Worm (Caenorhabditis elegans) whole organism, young adult: ENCODE data around the gene Y47D7A.19.

ENCODE experiments used
- B0019.2 ChIP-seq: fragments of 200-800 bp; sonication (Bioruptor generic); conservative IDR thresholded peaks from 2 replicates; pipeline ENCODE4 v1.3.6; 2022; ENCODE audit warnings: missing genetic modification reagents, missing genetic modification characterization, missing compliant biosample characterization
- B0336.3 ChIP-seq: fragments of 200-800 bp; sonication (Bioruptor generic); IDR thresholded peaks from 2 replicates; pipeline ENCODE4 v1.3.6; 2022; ENCODE audit warnings: missing genetic modification characterization, missing compliant biosample characterization
- F23B12.7 ChIP-seq: sonication (generic microtip); optimal IDR thresholded peaks from 2 replicates; lab custom pipeline; 2017; ENCODE audit warnings: missing genetic modification characterization, mild to moderate bottlenecking, missing compliant biosample characterization, antibody characterized with exemption, moderate library complexity; ENCODE audit not compliant: insufficient read depth
- K12H6.12 ChIP-seq: fragments of 200-800 bp; sonication (Bioruptor generic); optimal IDR thresholded peaks from 2 replicates; lab custom pipeline; 2018; ENCODE audit warnings: mild to moderate bottlenecking, missing genetic modification characterization, missing compliant biosample characterization
- Y53F4B.3 ChIP-seq: fragments of 200-800 bp; sonication (Bioruptor generic); IDR thresholded peaks from 2 replicates; pipeline ENCODE4 v1.3.6; 2022; ENCODE audit warnings: missing genetic modification reagents, missing genetic modification characterization, missing compliant biosample characterization
- Y79H2A.3 ChIP-seq: fragments of 200-800 bp; sonication (Bioruptor generic); conservative IDR thresholded peaks from 2 replicates; pipeline ENCODE4 v1.3.6; 2022; ENCODE audit warnings: missing genetic modification reagents, missing genetic modification characterization, missing compliant biosample characterization
- ZK185.1 ChIP-seq: sonication (generic microtip); optimal IDR thresholded peaks from 2 replicates; lab custom pipeline; 2016; ENCODE audit warnings: mild to moderate bottlenecking, missing genetic modification characterization, missing compliant biosample characterization; ENCODE audit not compliant: poor library complexity, severe bottlenecking
- akir-1 ChIP-seq: fragments of 200-800 bp; sonication (Bioruptor generic); optimal IDR thresholded peaks from 2 replicates; lab custom pipeline; 2018; ENCODE audit warnings: mild to moderate bottlenecking, missing genetic modification characterization, moderate library complexity, missing compliant biosample characterization
- aptf-2 ChIP-seq: fragments of 200-800 bp; sonication (Bioruptor generic); conservative IDR thresholded peaks from 2 replicates; pipeline ENCODE4 v1.3.6; 2022; ENCODE audit warnings: missing genetic modification reagents, missing genetic modification characterization, missing compliant biosample characterization
- attf-3 ChIP-seq: fragments of 200-800 bp; sonication (Bioruptor generic); conservative IDR thresholded peaks from 2 replicates; pipeline ENCODE4 v1.3.6; 2022; ENCODE audit warnings: missing genetic modification reagents, missing genetic modification characterization, missing compliant biosample characterization
- bed-2 ChIP-seq: fragments of 200-800 bp; sonication (Bioruptor generic); IDR thresholded peaks from 2 replicates; pipeline ENCODE4 v1.3.6; 2022; ENCODE audit warnings: missing genetic modification reagents, missing genetic modification characterization, missing compliant biosample characterization
- ceh-40 ChIP-seq: fragments of 200-800 bp; sonication (Bioruptor generic); IDR thresholded peaks from 2 replicates; pipeline ENCODE4 v1.3.6; 2022; ENCODE audit warnings: missing genetic modification characterization, missing compliant biosample characterization
- chd-7 ChIP-seq: sonication (generic microtip); optimal IDR thresholded peaks from 2 replicates; lab custom pipeline; 2016; ENCODE audit warnings: mild to moderate bottlenecking, missing genetic modification characterization, moderate library complexity, missing compliant biosample characterization
- die-1 ChIP-seq: sonication (generic microtip); optimal IDR thresholded peaks from 2 replicates; lab custom pipeline; 2016; ENCODE audit warnings: missing genotype, mild to moderate bottlenecking, missing genetic modification characterization, missing compliant biosample characterization
- dpff-1 ChIP-seq: sonication (generic microtip); optimal IDR thresholded peaks from 2 replicates; lab custom pipeline; 2017; ENCODE audit warnings: mild to moderate bottlenecking, missing genetic modification characterization, missing compliant biosample characterization
- efl-1 ChIP-seq: fragments of 150-350 bp; optimal IDR thresholded peaks from 2 replicates; lab custom pipeline; 2014; ENCODE audit warnings: missing biosample characterization, missing genetic modification reagents, missing genetic modification characterization
- egl-18 ChIP-seq: fragments of 200-800 bp; sonication (Bioruptor generic); IDR thresholded peaks from 2 replicates; pipeline ENCODE4 v1.3.6; 2022; ENCODE audit warnings: missing genetic modification reagents, missing genetic modification characterization, missing compliant biosample characterization
- egrh-3 ChIP-seq: fragments of 200-800 bp; sonication (Bioruptor generic); IDR thresholded peaks from 2 replicates; pipeline ENCODE4 v1.3.6; 2022; ENCODE audit warnings: missing genetic modification reagents, missing genetic modification characterization, missing compliant biosample characterization
- ekl-4 ChIP-seq: fragments of 200-800 bp; sonication (Bioruptor generic); IDR thresholded peaks from 2 replicates; pipeline ENCODE4 v1.3.6; 2022; ENCODE audit warnings: missing genetic modification reagents, missing genetic modification characterization, missing compliant biosample characterization
- hlh-12 ChIP-seq: sonication (generic microtip); optimal IDR thresholded peaks from 2 replicates; lab custom pipeline; 2016; ENCODE audit warnings: missing genetic modification characterization, missing compliant biosample characterization
- hlh-26 ChIP-seq: fragments of 200-800 bp; sonication (Bioruptor generic); conservative IDR thresholded peaks from 2 replicates; pipeline ENCODE4 v1.3.6; 2022; ENCODE audit warnings: missing genetic modification reagents, missing genetic modification characterization, missing compliant biosample characterization
- hrde-1 ChIP-seq: sonication (generic microtip); optimal IDR thresholded peaks from 2 replicates; lab custom pipeline; 2016; ENCODE audit warnings: missing genetic modification characterization, mild to moderate bottlenecking, missing compliant biosample characterization, moderate library complexity, missing genotype, missing genetic modification reagents, borderline replicate concordance
- hsf-1 ChIP-seq: fragments of 200-800 bp; sonication (Bioruptor generic); IDR thresholded peaks from 2 replicates; pipeline ENCODE4 v1.3.6; 2022; ENCODE audit warnings: missing genetic modification reagents, missing genetic modification characterization, missing compliant biosample characterization
- lag-1 ChIP-seq: fragments of 200-800 bp; sonication (Bioruptor generic); IDR thresholded peaks from 2 replicates; pipeline ENCODE4 v1.3.6; 2022; ENCODE audit warnings: missing genetic modification reagents, missing genetic modification characterization, missing compliant biosample characterization
- lin-26 ChIP-seq: fragments of 200-800 bp; sonication (Bioruptor generic); IDR thresholded peaks from 2 replicates; pipeline ENCODE4 v1.3.6; 2022; ENCODE audit warnings: missing genetic modification reagents, missing genetic modification characterization, missing compliant biosample characterization
- lin-35 ChIP-seq, 3 experiments: fragments of 150-350 bp in 2 of 3; sonication (generic microtip) in 1 of 3; optimal IDR thresholded peaks; 2 replicates each; lab custom pipeline; 2014 to 2018; ENCODE audit warnings: missing biosample characterization in 3 of 3, missing genetic modification characterization in 3 of 3, missing genetic modification reagents in 3 of 3
- lir-1 ChIP-seq: fragments of 200-800 bp; sonication (Bioruptor generic); conservative IDR thresholded peaks from 2 replicates; pipeline ENCODE4 v1.3.6; 2022; ENCODE audit warnings: missing genetic modification reagents, missing genetic modification characterization, missing compliant biosample characterization
- mcd-1 ChIP-seq: fragments of 200-800 bp; sonication (Bioruptor generic); IDR thresholded peaks from 2 replicates; pipeline ENCODE4 v1.3.6; 2022; ENCODE audit warnings: missing genetic modification reagents, missing genetic modification characterization, missing compliant biosample characterization
- nhr-179 ChIP-seq: sonication (generic microtip); optimal IDR thresholded peaks from 2 replicates; lab custom pipeline; 2016; ENCODE audit warnings: mild to moderate bottlenecking, missing genetic modification characterization, missing compliant biosample characterization
- pbrm-1 ChIP-seq: fragments of 200-800 bp; sonication (Bioruptor generic); IDR thresholded peaks from 2 replicates; pipeline ENCODE4 v1.3.6; 2022; ENCODE audit warnings: missing genetic modification reagents, missing genetic modification characterization, missing compliant biosample characterization
- pha-4 ChIP-seq: fragments of 150-350 bp; sonication (generic microtip); optimal IDR thresholded peaks from 2 replicates; lab custom pipeline; 2014; ENCODE audit warnings: missing biosample characterization, missing genetic modification reagents, missing genetic modification characterization
- rec-8 ChIP-seq, 2 experiments: sonication (generic microtip); optimal IDR thresholded peaks; 2 replicates each; lab custom pipeline; 2016; ENCODE audit warnings: mild to moderate bottlenecking in 2 of 2, missing genetic modification characterization in 2 of 2, missing genetic modification reagents in 2 of 2, missing genotype in 2 of 2, missing biosample characterization in 1 of 2, missing compliant biosample characterization in 1 of 2, moderate library complexity in 1 of 2
- rpc-1 ChIP-seq, 2 experiments: fragments of 150-350 bp in 1 of 2; sonication (generic microtip) in 1 of 2; optimal IDR thresholded peaks; 2 replicates each; lab custom pipeline; 2014 to 2018; ENCODE audit warnings: missing biosample characterization in 1 of 2, missing genetic modification characterization in 1 of 2, missing genetic modification reagents in 1 of 2, missing genotype in 1 of 2
- sea-2 ChIP-seq: fragments of 200-800 bp; sonication (Bioruptor generic); IDR thresholded peaks from 2 replicates; pipeline ENCODE4 v1.3.6; 2022; ENCODE audit warnings: missing genetic modification characterization, missing compliant biosample characterization
- snpc-1.1 ChIP-seq: sonication (generic microtip); optimal IDR thresholded peaks from 2 replicates; lab custom pipeline; 2017; ENCODE audit warnings: missing genetic modification characterization, mild to moderate bottlenecking, missing compliant biosample characterization, antibody characterized with exemption, moderate library complexity, missing genotype, missing genetic modification reagents; ENCODE audit not compliant: insufficient read depth
- snpc-3.4 ChIP-seq: sonication (generic microtip); optimal IDR thresholded peaks from 2 replicates; lab custom pipeline; 2017; ENCODE audit warnings: missing genetic modification characterization, mild to moderate bottlenecking, missing compliant biosample characterization, antibody characterized with exemption, moderate library complexity, missing genotype, missing genetic modification reagents
- tbx-9 ChIP-seq: sonication (generic microtip); optimal IDR thresholded peaks from 2 replicates; lab custom pipeline; 2016; ENCODE audit warnings: borderline replicate concordance, missing genetic modification characterization, inconsistent platforms, missing compliant biosample characterization
- tlf-1 ChIP-seq: fragments of 200-800 bp; sonication (Bioruptor generic); optimal IDR thresholded peaks from 2 replicates; lab custom pipeline; 2018; ENCODE audit warnings: mild to moderate bottlenecking, missing genetic modification characterization, missing compliant biosample characterization
- unc-62 ChIP-seq: fragments of 150-350 bp; optimal IDR thresholded peaks from 2 replicates; lab custom pipeline; 2014; ENCODE audit warnings: missing biosample characterization, missing genetic modification reagents, missing genetic modification characterization
- zfh-2 ChIP-seq: fragments of 200-800 bp; sonication (Bioruptor generic); conservative IDR thresholded peaks from 2 replicates; pipeline ENCODE4 v1.3.6; 2022; ENCODE audit warnings: missing genetic modification reagents, missing genetic modification characterization, missing compliant biosample characterization
- zim-3 ChIP-seq: sonication (generic microtip); optimal IDR thresholded peaks from 2 replicates; lab custom pipeline; 2017; ENCODE audit warnings: mild to moderate bottlenecking, missing genetic modification characterization, moderate library complexity, missing compliant biosample characterization
- ztf-25 ChIP-seq: fragments of 200-800 bp; sonication (Bioruptor generic); IDR thresholded peaks from 2 replicates; pipeline ENCODE4 v1.3.6; 2022; ENCODE audit warnings: missing genetic modification reagents, missing genetic modification characterization, missing compliant biosample characterization
- ztf-26 ChIP-seq: sonication (generic microtip); optimal IDR thresholded peaks from 2 replicates; lab custom pipeline; 2017; ENCODE audit warnings: missing genetic modification characterization, missing compliant biosample characterization
- ztf-6 ChIP-seq: fragments of 200-800 bp; sonication (Bioruptor generic); IDR thresholded peaks from 2 replicates; pipeline ENCODE4 v1.3.6; 2022; ENCODE audit warnings: missing genetic modification reagents, missing genetic modification characterization, missing compliant biosample characterization

Gene Y47D7A.19

ce11 chrV:4374625-4375024 lies 49.5 kb upstream of the Y47D7A.19 start, which contains the start of gene neg-1 (continued):
- no peak for TF ChIP-seq lin-26 (GFP tag; lab: Robert Waterston, UW)

- TF ChIP-seq hlh-12 (tag; lab: Kevin White, UChicago) = no peak
- TF ChIP-seq tbx-9 (tag; lab: Kevin White, UChicago) = no peak
- TF ChIP-seq rpc-1 (optimal IDR thresholded peaks at IDR 0.05; lab: Kevin White, UChicago) = no peak
- no peak for TF ChIP-seq rpc-1 (tag; optimal IDR thresholded peaks at IDR 0.05; lab: Kevin White, UChicago)
- no peak for TF ChIP-seq egl-18
- TF ChIP-seq ZK185.1 (tag; lab: Kevin White, UChicago) = no peak
- no peak for TF ChIP-seq B0336.3 (GFP tag; lab: Robert Waterston, UW)
- TF ChIP-seq tlf-1 = no peak
- TF ChIP-seq lag-1 = no peak
- TF ChIP-seq hsf-1 (GFP tag; lab: Robert Waterston, UW) = peak; percentile 59; the same call in 1 of the 2 replicates
- no peak for TF ChIP-seq bed-2
- no peak for TF ChIP-seq Y79H2A.3 (GFP tag; lab: Robert Waterston, UW)
- TF ChIP-seq K12H6.12 (tag; lab: Kevin White, UChicago) = no peak
- TF ChIP-seq ceh-40 (GFP tag; lab: Robert Waterston, UW) = no peak
- TF ChIP-seq nhr-179 = no peak
- TF ChIP-seq snpc-3.4 = peak; percentile 70
- peak; percentile 69 for TF ChIP-seq zfh-2 (GFP tag; lab: Robert Waterston, UW)
- peak; percentile 61 for TF ChIP-seq snpc-1.1 (tag; lab: Kevin White, UChicago)
- no peak for TF ChIP-seq sea-2 (GFP tag; lab: Robert Waterston, UW)
- TF ChIP-seq hrde-1 (tag; lab: Kevin White, UChicago) = no peak
- TF ChIP-seq ztf-26 (tag; lab: Kevin White, UChicago) = no peak
- TF ChIP-seq pha-4 (tag; lab: Kevin White, UChicago) = no peak
- TF ChIP-seq lin-26 (GFP tag; lab: Robert Waterston, UW) = no peak
- no peak for TF ChIP-seq unc-62
- no peak for TF ChIP-seq zim-3 (tag; lab: Kevin White, UChicago)
- TF ChIP-seq chd-7 = no peak
- TF ChIP-seq die-1 (tag; lab: Kevin White, UChicago) = no peak
- TF ChIP-seq F23B12.7 (tag; lab: Kevin White, UChicago) = no peak
- no peak for TF ChIP-seq dpff-1 (tag; lab: Kevin White, UChicago)
- peak; percentile 95 for TF ChIP-seq efl-1
- TF ChIP-seq ekl-4 = no peak
- no peak for TF ChIP-seq pbrm-1
- no peak for TF ChIP-seq attf-3 (GFP tag; lab: Robert Waterston, UW)
- no peak for TF ChIP-seq ztf-6 (GFP tag; lab: Robert Waterston, UW)
- TF ChIP-seq egrh-3 (GFP tag; lab: Robert Waterston, UW) = no peak
- peak; percentile 53; the same call in 1 of the 2 replicates for TF ChIP-seq mcd-1
- TF ChIP-seq hlh-26 (GFP tag; lab: Robert Waterston, UW) = no peak
- TF ChIP-seq Y53F4B.3 (GFP tag; lab: Robert Waterston, UW) = no peak
- no peak for TF ChIP-seq akir-1 (GFP tag; lab: Kevin White, UChicago)
- TF ChIP-seq B0019.2 (GFP tag; lab: Robert Waterston, UW) = no peak
- TF ChIP-seq ztf-25 (GFP tag; lab: Robert Waterston, UW) = no peak
- TF ChIP-seq lir-1 = no peak; the same call in 1 of the 2 replicates
- TF ChIP-seq rec-8 (tag; optimal IDR thresholded peaks at IDR 0.05; lab: Kevin White, UChicago) = no peak
- peak in 1 of 3 experiments; percentile 12 for TF ChIP-seq lin-35 (GFP tag; optimal IDR thresholded peaks at IDR 0.05; lab: Kevin White, UChicago)
- no peak for TF ChIP-seq aptf-2 (GFP tag; lab: Robert Waterston, UW)
Observed at ce11 chrV:4375807-4376564, 48.2 kb upstream of the Y47D7A.19 start, which contains the start of gene F32D1.7. F32D1.7 (minus strand) TSS chrV:4376173.
